Worm (Caenorhabditis elegans): ENCODE measurements around the gene srz-58.

- TF ChIP-seq ama-1 (optimal IDR thresholded peaks at IDR 0.05) (no peak), ceh-8 (GFP tag; optimal IDR thresholded peaks at IDR 0.05) (no peak), nhr-19 (GFP tag; conservative IDR thresholded peaks at IDR 0.05) (no peak), egl-13 (tag; optimal IDR thresholded peaks at IDR 0.05) (no peak), nhr-237 (tag; optimal IDR thresholded peaks at IDR 0.05) (no peak), mef-2 (tag; optimal IDR thresholded peaks at IDR 0.05) (no peak), aly-2 (tag; optimal IDR thresholded peaks at IDR 0.05) (no peak), nhr-90 (tag; optimal IDR thresholded peaks at IDR 0.05; ENCODE audit: poor library complexity) (no peak), unc-98 (GFP tag; IDR thresholded peaks at IDR 0.05) (no peak), swsn-7 (tag; optimal IDR thresholded peaks at IDR 0.05) (no peak), C16A3.4 (tag; optimal IDR thresholded peaks at IDR 0.05) (no peak), fkh-8 (tag; optimal IDR thresholded peaks at IDR 0.05) (no peak), sup-37 (GFP tag; optimal IDR thresholded peaks at IDR 0.05) (no peak)
Observed at ce11 chrV:17284159-17284558, 33.8 kb upstream of the srz-58 start.
